Fruit fly (Drosophila melanogaster) whole organism, embryonic: Measurements from ENCODE around the gene CG13613.

ENCODE experiments used
- Asciz ChIP-seq: fragments of 200-800 bp; sonication (Bioruptor generic); optimal IDR thresholded peaks from 2 replicates; lab custom pipeline; 2017; ENCODE audit warnings: missing biosample characterization, mild to moderate bottlenecking, missing genetic modification characterization, missing genetic modification reagents
- B-H2 ChIP-seq: fragments of 200-800 bp; sonication (Bioruptor generic); optimal IDR thresholded peaks from 2 replicates; lab custom pipeline; 2018; ENCODE audit warnings: missing biosample characterization, mild to moderate bottlenecking, missing genetic modification characterization
- CG11085 ChIP-seq: fragments of 200-800 bp; sonication (Bioruptor generic); IDR thresholded peaks from 2 replicates; pipeline ENCODE4 v1.3.6; 2022; ENCODE audit warnings: missing biosample characterization, missing genetic modification characterization
- CG11456 ChIP-seq: fragments of 200-800 bp; sonication (Bioruptor generic); IDR thresholded peaks from 3 replicates; pipeline ENCODE4 v1.3.6; 2022; ENCODE audit warnings: missing biosample characterization, missing genetic modification characterization
- CG12769 ChIP-seq: fragments of 200-800 bp; sonication (Bioruptor generic); optimal IDR thresholded peaks from 2 replicates; lab custom pipeline; 2019; ENCODE audit warnings: missing biosample characterization, mild to moderate bottlenecking, missing genetic modification characterization, moderate library complexity
- CG13287 ChIP-seq: fragments of 200-800 bp; sonication (Bioruptor generic); IDR thresholded peaks from 2 replicates; pipeline ENCODE4 v1.3.6; 2022; ENCODE audit warnings: missing biosample characterization, missing genetic modification characterization; ENCODE audit not compliant: partially characterized antibody
- CG14014 ChIP-seq: fragments of 200-800 bp; sonication (Bioruptor generic); IDR thresholded peaks from 2 replicates; pipeline ENCODE4 v1.3.6; 2022; ENCODE audit warnings: missing biosample characterization, missing genetic modification characterization
- CG14860 ChIP-seq: fragments of 200-800 bp; sonication (Bioruptor generic); IDR thresholded peaks from 3 replicates; pipeline ENCODE4 v1.3.6; 2022; ENCODE audit warnings: missing biosample characterization, missing genetic modification characterization; ENCODE audit not compliant: partially characterized antibody
- CG15514 ChIP-seq: fragments of 200-800 bp; sonication (Bioruptor generic); optimal IDR thresholded peaks from 3 replicates; lab custom pipeline; 2017; ENCODE audit warnings: missing biosample characterization, missing genetic modification characterization, mild to moderate bottlenecking, moderate library complexity, missing genetic modification reagents
- CG16815 ChIP-seq: fragments of 200-800 bp; sonication (Bioruptor generic); optimal IDR thresholded peaks from 3 replicates; lab custom pipeline; 2017; ENCODE audit warnings: missing biosample characterization, mild to moderate bottlenecking, missing genetic modification characterization
- CG16863 ChIP-seq: fragments of 200-800 bp; sonication (Bioruptor generic); optimal IDR thresholded peaks from 3 replicates; lab custom pipeline; 2016; ENCODE audit warnings: missing biosample characterization, missing genetic modification characterization
- CG1792 ChIP-seq: fragments of 200-800 bp; sonication (Bioruptor generic); optimal IDR thresholded peaks from 2 replicates; lab custom pipeline; 2016; ENCODE audit warnings: missing biosample characterization, missing genetic modification characterization
- CG30020 ChIP-seq: fragments of 200-800 bp; optimal IDR thresholded peaks from 2 replicates; lab custom pipeline; 2019; ENCODE audit warnings: missing biosample characterization, mild to moderate bottlenecking, missing genetic modification characterization, moderate library complexity
- CG7963 ChIP-seq: fragments of 200-800 bp; sonication (Bioruptor generic); IDR thresholded peaks from 3 replicates; pipeline ENCODE4 v1.3.6; 2022; ENCODE audit warnings: missing biosample characterization, missing genetic modification characterization; ENCODE audit not compliant: partially characterized antibody
- Deaf1 ChIP-seq: fragments of 200-800 bp; optimal IDR thresholded peaks from 3 replicates; lab custom pipeline; 2019; ENCODE audit warnings: missing biosample characterization, mild to moderate bottlenecking, missing genetic modification characterization, moderate library complexity
- Fer3 ChIP-seq: fragments of 200-800 bp; sonication (Bioruptor generic); optimal IDR thresholded peaks from 2 replicates; lab custom pipeline; 2018; ENCODE audit warnings: missing biosample characterization, mild to moderate bottlenecking, missing genetic modification characterization, moderate library complexity
- Hr3 ChIP-seq: fragments of 200-800 bp; sonication (Bioruptor generic); optimal IDR thresholded peaks from 3 replicates; lab custom pipeline; 2016; ENCODE audit warnings: missing biosample characterization, missing genetic modification characterization
- Mes4 ChIP-seq: fragments of 200-800 bp; sonication (Bioruptor generic); optimal IDR thresholded peaks from 2 replicates; lab custom pipeline; 2016; ENCODE audit warnings: missing biosample characterization, missing genetic modification characterization
- NC2α ChIP-seq: fragments of 200-800 bp; sonication (Bioruptor generic); optimal IDR thresholded peaks from 2 replicates; lab custom pipeline; 2016; ENCODE audit warnings: missing biosample characterization, missing genetic modification characterization
- Nf-YC ChIP-seq: fragments of 200-800 bp; optimal IDR thresholded peaks from 3 replicates; lab custom pipeline; 2019; ENCODE audit warnings: missing biosample characterization, mild to moderate bottlenecking, missing genetic modification characterization, moderate library complexity
- NfI ChIP-seq: fragments of 200-800 bp; sonication (Bioruptor generic); optimal IDR thresholded peaks from 3 replicates; lab custom pipeline; 2018; ENCODE audit warnings: missing biosample characterization, mild to moderate bottlenecking, missing genetic modification characterization, moderate library complexity
- Pdp1 ChIP-seq, 2 experiments: fragments of 200-800 bp; sonication (Bioruptor generic); optimal IDR thresholded peaks; 3 replicates each; lab custom pipeline; 2016; ENCODE audit warnings: missing biosample characterization in 2 of 2, missing genetic modification characterization in 2 of 2, mild to moderate bottlenecking in 1 of 2, moderate library complexity in 1 of 2
- Ptx1 ChIP-seq: fragments of 200-800 bp; sonication (Bioruptor generic); IDR thresholded peaks from 2 replicates; pipeline ENCODE4 v1.3.6; 2022; ENCODE audit warnings: missing biosample characterization, missing genetic modification characterization
- ac ChIP-seq: fragments of 200-800 bp; sonication (Bioruptor generic); optimal IDR thresholded peaks from 3 replicates; lab custom pipeline; 2017; ENCODE audit warnings: missing biosample characterization, mild to moderate bottlenecking, missing genetic modification characterization
- ato ChIP-seq: fragments of 200-800 bp; sonication (Bioruptor generic); IDR thresholded peaks from 2 replicates; pipeline ENCODE4 v1.3.6; 2022; ENCODE audit warnings: missing biosample characterization, missing genetic modification characterization; ENCODE audit not compliant: partially characterized antibody
- cwo ChIP-seq: fragments of 200-800 bp; sonication (Bioruptor generic); optimal IDR thresholded peaks from 3 replicates; lab custom pipeline; 2017; ENCODE audit warnings: missing biosample characterization, missing genetic modification characterization, mild to moderate bottlenecking, moderate library complexity, missing genetic modification reagents
- dati ChIP-seq: fragments of 200-800 bp; sonication (Bioruptor generic); IDR thresholded peaks from 2 replicates; pipeline ENCODE4 v1.3.6; 2022; ENCODE audit warnings: missing biosample characterization, missing genetic modification characterization
- exex ChIP-seq: fragments of 200-800 bp; sonication (Bioruptor generic); optimal IDR thresholded peaks from 4 replicates; lab custom pipeline; 2018; ENCODE audit warnings: missing biosample characterization, mild to moderate bottlenecking, missing genetic modification characterization, moderate library complexity
- fu2 ChIP-seq: fragments of 200-800 bp; sonication (Bioruptor generic); optimal IDR thresholded peaks from 2 replicates; lab custom pipeline; 2016; ENCODE audit warnings: missing biosample characterization, missing genetic modification characterization
- kah ChIP-seq: fragments of 200-800 bp; sonication (Bioruptor generic); optimal IDR thresholded peaks from 2 replicates; lab custom pipeline; 2018; ENCODE audit warnings: missing biosample characterization, mild to moderate bottlenecking, missing genetic modification characterization
- klu ChIP-seq: fragments of 200-800 bp; sonication (Bioruptor generic); IDR thresholded peaks from 2 replicates; pipeline ENCODE4 v1.3.6; 2022; ENCODE audit warnings: missing biosample characterization, missing genetic modification characterization
- maf-S ChIP-seq: fragments of 200-800 bp; sonication (Bioruptor generic); optimal IDR thresholded peaks from 2 replicates; lab custom pipeline; 2016; ENCODE audit warnings: missing biosample characterization, missing genetic modification characterization
- pfk ChIP-seq: fragments of 200-800 bp; sonication (Bioruptor generic); optimal IDR thresholded peaks from 2 replicates; lab custom pipeline; 2018; ENCODE audit warnings: missing biosample characterization, mild to moderate bottlenecking, missing genetic modification characterization, moderate library complexity
- pnt ChIP-seq: fragments of 200-800 bp; sonication (Bioruptor generic); optimal IDR thresholded peaks from 3 replicates; lab custom pipeline; 2016; ENCODE audit warnings: missing biosample characterization, missing genetic modification characterization
- sim ChIP-seq: fragments of 200-800 bp; sonication (Bioruptor generic); IDR thresholded peaks from 2 replicates; pipeline ENCODE4 v1.3.6; 2022; ENCODE audit warnings: missing biosample characterization, missing genetic modification characterization
- sisA ChIP-seq: fragments of 200-800 bp; sonication (Bioruptor generic); IDR thresholded peaks from 2 replicates; pipeline ENCODE4 v1.3.6; 2022; ENCODE audit warnings: missing biosample characterization, missing genetic modification characterization
- sr ChIP-seq: fragments of 200-800 bp; sonication (Bioruptor generic); IDR thresholded peaks from 3 replicates; pipeline ENCODE4 v1.3.6; 2022; ENCODE audit warnings: missing biosample characterization, missing genetic modification characterization
- tap ChIP-seq: fragments of 200-800 bp; optimal IDR thresholded peaks from 3 replicates; lab custom pipeline; 2019; ENCODE audit warnings: missing biosample characterization, mild to moderate bottlenecking, missing genetic modification characterization, moderate library complexity
- twi ChIP-seq: fragments of 200-800 bp; optimal IDR thresholded peaks from 2 replicates; lab custom pipeline; 2019; ENCODE audit warnings: missing biosample characterization, mild to moderate bottlenecking, missing genetic modification characterization, moderate library complexity
- unc-4 ChIP-seq: fragments of 200-800 bp; sonication (Bioruptor generic); IDR thresholded peaks from 2 replicates; pipeline ENCODE4 v1.3.6; 2022; ENCODE audit warnings: missing biosample characterization, missing genetic modification characterization; ENCODE audit not compliant: partially characterized antibody
- vvl ChIP-seq: fragments of 200-800 bp; sonication (Bioruptor generic); IDR thresholded peaks from 2 replicates; pipeline ENCODE4 v1.3.6; 2022; ENCODE audit warnings: missing biosample characterization, missing genetic modification characterization

The CG13613 gene

dm6 chr3R:24333182-24333808, 32.1 kb upstream of the CG13613 start, which contains the start of the genes Rrp5 and Dis3 (continued):
- TF ChIP-seq Asciz (GFP tag; lab: Kevin White, UChicago) (no peak), klu (GFP tag; lab: Robert Waterston, UW) (no peak), vvl (peak; percentile 78), sr (GFP tag; lab: Robert Waterston, UW) (no peak), Fer3 (tag; lab: Kevin White, UChicago) (no peak), CG1792 (GFP tag; lab: Kevin White, UChicago) (peak; percentile 96), pnt (GFP tag; lab: Kevin White, UChicago) (no peak), Ptx1 (GFP tag; lab: Robert Waterston, UW) (peak; percentile 45; the same call in 1 of the 2 replicates), cwo (GFP tag; lab: Kevin White, UChicago) (peak; percentile 87), CG14014 (GFP tag; lab: Robert Waterston, UW) (peak; percentile 38; the same call in 1 of the 2 replicates), CG14860 (GFP tag; lab: Robert Waterston, UW) (0 out of 3 replicates have a peak, but pooled peaks have one; percentile 20), CG30020 (tag; lab: Kevin White, UChicago) (peak; percentile 94), CG15514 (GFP tag; lab: Kevin White, UChicago) (peak; percentile 85), Deaf1 (tag; lab: Kevin White, UChicago) (no peak), Mes4 (GFP tag; lab: Kevin White, UChicago) (no peak), CG11456 (GFP tag; lab: Robert Waterston, UW) (peak; percentile 74; the same call in 2 of the 3 replicates), Nf-YC (tag; lab: Kevin White, UChicago) (no peak), CG16863 (GFP tag; lab: Kevin White, UChicago) (no peak), sim (no peak), CG12769 (tag; lab: Kevin White, UChicago) (no peak), pfk (GFP tag; lab: Kevin White, UChicago) (peak; percentile 6), CG11085 (peak; percentile 42; the same call in 1 of the 2 replicates), CG13287 (GFP tag; lab: Robert Waterston, UW) (peak; percentile 64; the same call in 1 of the 2 replicates), NfI (GFP tag; lab: Kevin White, UChicago) (no peak), dati (no peak), B-H2 (GFP tag; lab: Kevin White, UChicago) (no peak), kah (GFP tag; lab: Kevin White, UChicago) (no peak), NC2α (no peak), CG7963 (GFP tag; lab: Robert Waterston, UW) (no peak), Hr3 (GFP tag; lab: Kevin White, UChicago) (peak; percentile 15), unc-4 (peak; percentile 39; the same call in 1 of the 2 replicates), sisA (peak; percentile 57), ato (GFP tag; lab: Robert Waterston, UW) (peak; percentile 7; the same call in 1 of the 2 replicates), exex (tag; lab: Kevin White, UChicago) (no peak), twi (tag; lab: Kevin White, UChicago) (no peak), CG16815 (GFP tag; lab: Kevin White, UChicago) (no peak), fu2 (GFP tag; lab: Kevin White, UChicago) (peak; percentile 38), Pdp1 (GFP tag; optimal IDR thresholded peaks at IDR 0.05; lab: Kevin White, UChicago) (peak in 1 of 2 experiments; percentile 22), maf-S (GFP tag; lab: Kevin White, UChicago) (peak; percentile 41), ac (GFP tag; lab: Kevin White, UChicago) (no peak), tap (tag; lab: Kevin White, UChicago) (no peak)
- TF ChIP-seq, all 482 proteins: peak for 158
